Fruit fly (Drosophila melanogaster): ENCODE data around the gene CG14015.

CG14015 gene

dm6 chr2L:5501335-5501734 lies 37.7 kb downstream of the CG14015 start (continued):
- peak; percentile 69 for TF ChIP-seq CG3032 (tag; optimal IDR thresholded peaks at IDR 0.05)
- no peak for TF ChIP-seq Gug (GFP tag; IDR thresholded peaks at IDR 0.05)
- TF ChIP-seq Ets21C (GFP tag; optimal IDR thresholded peaks at IDR 0.05) = peak; percentile 45
- TF ChIP-seq CG6163 (GFP tag; IDR thresholded peaks at IDR 0.05) = no peak
- no peak for TF ChIP-seq CG4318 (GFP tag; optimal IDR thresholded peaks at IDR 0.05)
- peak; percentile 67 for TF ChIP-seq topi (GFP tag; optimal IDR thresholded peaks at IDR 0.05)
- peak; percentile 10 for TF ChIP-seq CG7368 (GFP tag; optimal IDR thresholded peaks at IDR 0.05)
- peak; percentile 48 for TF ChIP-seq Blimp-1 (GFP tag; optimal IDR thresholded peaks at IDR 0.05)
- peak; percentile 75 for TF ChIP-seq Smox (GFP tag; optimal IDR thresholded peaks at IDR 0.05)
- TF ChIP-seq acj6 (GFP tag; optimal IDR thresholded peaks at IDR 0.05) = peak; percentile 58
- TF ChIP-seq CG11902 (GFP tag; optimal IDR thresholded peaks at IDR 0.05) = no peak
- TF ChIP-seq pdm3 (GFP tag; optimal IDR thresholded peaks at IDR 0.05) = peak; percentile 54
- peak; percentile 82 for TF ChIP-seq Met (GFP tag; optimal IDR thresholded peaks at IDR 0.05)
- TF ChIP-seq Sox14 (GFP tag; optimal IDR thresholded peaks at IDR 0.05) = peak; percentile 52
- peak; percentile 75 for TF ChIP-seq Ets96B (tag; optimal IDR thresholded peaks at IDR 0.05)
- TF ChIP-seq CG15336 (GFP tag; IDR thresholded peaks at IDR 0.05) = no peak
- peak; percentile 14 for TF ChIP-seq Sox15 (GFP tag; optimal IDR thresholded peaks at IDR 0.05)
- peak; percentile 12 for TF ChIP-seq CG16779 (tag; optimal IDR thresholded peaks at IDR 0.05)
- peak; percentile 35 for TF ChIP-seq Eip93F (GFP tag; optimal IDR thresholded peaks at IDR 0.05)
- no peak for TF ChIP-seq CG6276 (GFP tag; optimal IDR thresholded peaks at IDR 0.05)
- peak; percentile 70 for TF ChIP-seq CG6808 (GFP tag; optimal IDR thresholded peaks at IDR 0.05)
- TF ChIP-seq CG8119 (GFP tag; IDR thresholded peaks at IDR 0.05) = 0 out of 3 replicates have a peak, but pooled peaks have one; percentile 28
- TF ChIP-seq CG3919 (GFP tag; optimal IDR thresholded peaks at IDR 0.05) = peak; percentile 68
- peak; percentile 87 for TF ChIP-seq svp (GFP tag)

dm6 chr2L:5499458-5499857 lies 39.5 kb downstream of the CG14015 start:
- TF ChIP-seq CG6792 (GFP tag; optimal IDR thresholded peaks at IDR 0.05) (no peak), CG8119 (GFP tag; IDR thresholded peaks at IDR 0.05) (peak; percentile 36; the same call in 1 of the 3 replicates), CG11762 (GFP tag; optimal IDR thresholded peaks at IDR 0.05; ENCODE audit: insufficient read depth) (no peak), CG32006 (GFP tag; optimal IDR thresholded peaks at IDR 0.05) (peak; percentile 23), Ets96B (tag; optimal IDR thresholded peaks at IDR 0.05) (peak; percentile 24), fd59A (GFP tag; optimal IDR thresholded peaks at IDR 0.05) (no peak), CG15336 (GFP tag; IDR thresholded peaks at IDR 0.05) (0 out of 2 replicates have a peak, but pooled peaks have one; percentile 35), eg (GFP tag; IDR thresholded peaks at IDR 0.05) (0 out of 3 replicates have a peak, but pooled peaks have one; percentile 20), Eip78C (GFP tag) (peak; percentile 69)

dm6 chr2L:5496468-5497093 lies 42.4 kb downstream of the CG14015 start:
- TF ChIP-seq svp (GFP tag) (peak; percentile 15), CG6163 (GFP tag; IDR thresholded peaks at IDR 0.05) (peak; percentile 36; the same call in 1 of the 3 replicates), Hr38 (GFP tag; optimal IDR thresholded peaks at IDR 0.05) (no peak), CG11902 (GFP tag; optimal IDR thresholded peaks at IDR 0.05) (no peak), acj6 (GFP tag; optimal IDR thresholded peaks at IDR 0.05) (no peak), Lpt (GFP tag; optimal IDR thresholded peaks at IDR 0.05) (no peak), spab (GFP tag; optimal IDR thresholded peaks at IDR 0.05) (no peak), esn (GFP tag; optimal IDR thresholded peaks at IDR 0.05) (no peak), CG6808 (GFP tag; optimal IDR thresholded peaks at IDR 0.05) (no peak), ss (GFP tag; optimal IDR thresholded peaks at IDR 0.05) (no peak), achi (GFP tag; optimal IDR thresholded peaks at IDR 0.05) (peak; percentile 17), OdsH (GFP tag; optimal IDR thresholded peaks at IDR 0.05) (no peak), dsx (GFP tag; optimal IDR thresholded peaks at IDR 0.05; ENCODE audit: poor library complexity, severe bottlenecking) (no peak), Met (GFP tag; optimal IDR thresholded peaks at IDR 0.05) (peak; percentile 7)
